Worm (Caenorhabditis elegans) whole organism, L2 larva: ENCODE measurements around the gene prp-40.

Experiments
- ZK546.5 ChIP-seq: sonication (generic microtip); optimal IDR thresholded peaks from 2 replicates; lab custom pipeline; 2017; ENCODE audit warnings: missing biosample characterization, missing genetic modification characterization
- alr-1 ChIP-seq: fragments of 150-350 bp; optimal IDR thresholded peaks from 2 replicates; lab custom pipeline; 2014; ENCODE audit warnings: missing biosample characterization, missing genetic modification characterization
- ceh-16 ChIP-seq: fragments of 150-350 bp; optimal IDR thresholded peaks from 2 replicates; lab custom pipeline; 2014; ENCODE audit warnings: missing biosample characterization, missing genetic modification characterization
- dmd-4 ChIP-seq: sonication (generic microtip); optimal IDR thresholded peaks from 2 replicates; lab custom pipeline; 2017; ENCODE audit warnings: missing biosample characterization, missing genetic modification characterization
- elt-3 ChIP-seq: sonication (generic microtip); optimal IDR thresholded peaks from 2 replicates; lab custom pipeline; 2017; ENCODE audit warnings: missing biosample characterization, missing genetic modification characterization
- nhr-12 ChIP-seq: fragments of 150-350 bp; optimal IDR thresholded peaks from 2 replicates; lab custom pipeline; 2014; ENCODE audit warnings: missing biosample characterization, missing genetic modification characterization
- nhr-237 ChIP-seq: fragments of 150-350 bp; optimal IDR thresholded peaks from 2 replicates; lab custom pipeline; 2014; ENCODE audit warnings: missing biosample characterization, missing genetic modification characterization
- nhr-77 ChIP-seq: fragments of 150-350 bp; optimal IDR thresholded peaks from 2 replicates; lab custom pipeline; 2014; ENCODE audit warnings: missing biosample characterization, missing genetic modification characterization
- unc-55 ChIP-seq: fragments of 150-350 bp; sonication (generic microtip); optimal IDR thresholded peaks from 3 replicates; lab custom pipeline; 2014; ENCODE audit warnings: missing biosample characterization, missing genetic modification reagents, missing genetic modification characterization
- zag-1 ChIP-seq: fragments of 150-350 bp; optimal IDR thresholded peaks from 2 replicates; lab custom pipeline; 2014; ENCODE audit warnings: missing biosample characterization, missing genetic modification characterization

DNA sequence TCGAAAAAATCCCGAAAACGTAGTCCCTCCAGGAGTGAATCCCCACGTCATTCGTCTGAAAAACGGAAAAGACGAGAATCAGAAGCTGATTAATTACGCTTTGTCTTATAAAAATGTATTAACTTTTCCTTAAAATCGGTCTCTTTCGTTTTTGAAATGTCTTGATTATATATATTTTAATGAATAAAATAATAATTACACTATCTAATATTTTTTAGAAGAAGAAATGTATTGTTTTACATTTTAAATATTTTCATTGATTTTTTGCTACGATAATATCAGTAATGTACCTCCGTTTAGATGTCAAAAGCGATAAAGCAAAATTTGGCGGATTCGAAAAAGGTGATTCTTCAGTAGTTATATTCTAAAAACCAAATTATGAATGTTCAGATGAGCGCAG, 3.4 kb downstream of the prp-40 start, which contains the start of gene trpp-3:
- TF ChIP-seq zag-1 (tag; lab: Kevin White, UChicago) (no peak), alr-1 (tag; lab: Kevin White, UChicago) (no peak), dmd-4 (tag; lab: Kevin White, UChicago) (no peak), ceh-16 (tag; lab: Kevin White, UChicago) (no peak), nhr-12 (tag; lab: Kevin White, UChicago) (no peak), elt-3 (tag; lab: Kevin White, UChicago) (no peak), unc-55 (GFP tag; lab: Kevin White, UChicago) (no peak), nhr-237 (no peak), nhr-77 (tag; lab: Kevin White, UChicago) (no peak), ZK546.5 (tag; lab: Kevin White, UChicago) (no peak)
